Fruit fly (Drosophila melanogaster) whole organism, embryonic: ENCODE data around the gene CG1092.

Experiments used
- Ada2b ChIP-seq: fragments of 200-800 bp; sonication (Bioruptor generic); IDR thresholded peaks from 2 replicates; pipeline ENCODE4 v1.3.6; 2022; ENCODE audit warnings: missing biosample characterization, missing genetic modification characterization
- BEAF-32 ChIP-seq: fragments of 200-800 bp; sonication (Bioruptor generic); optimal IDR thresholded peaks from 3 replicates; lab custom pipeline; 2017; ENCODE audit warnings: missing biosample characterization, missing genetic modification characterization, mild to moderate bottlenecking, moderate library complexity, missing genetic modification reagents
- CG11398 ChIP-seq: fragments of 200-800 bp; sonication (Bioruptor generic); optimal IDR thresholded peaks from 2 replicates; lab custom pipeline; 2016; ENCODE audit warnings: missing biosample characterization, missing genetic modification characterization
- CG11695 ChIP-seq: fragments of 200-800 bp; sonication (Bioruptor generic); IDR thresholded peaks from 3 replicates; pipeline ENCODE4 v1.3.6; 2022; ENCODE audit warnings: missing biosample characterization, missing genetic modification characterization
- CG14710 ChIP-seq: fragments of 200-800 bp; sonication (Bioruptor generic); optimal IDR thresholded peaks from 3 replicates; lab custom pipeline; 2019; ENCODE audit warnings: missing biosample characterization, mild to moderate bottlenecking, missing genetic modification characterization, moderate library complexity
- CG14860 ChIP-seq: fragments of 200-800 bp; sonication (Bioruptor generic); IDR thresholded peaks from 3 replicates; pipeline ENCODE4 v1.3.6; 2022; ENCODE audit warnings: missing biosample characterization, missing genetic modification characterization; ENCODE audit not compliant: partially characterized antibody
- CG15269 ChIP-seq: fragments of 200-800 bp; sonication (Bioruptor generic); optimal IDR thresholded peaks from 2 replicates; lab custom pipeline; 2018; ENCODE audit warnings: missing biosample characterization, mild to moderate bottlenecking, missing genetic modification characterization, moderate library complexity
- CG15479 ChIP-seq: fragments of 200-800 bp; sonication (Bioruptor generic); optimal IDR thresholded peaks from 3 replicates; lab custom pipeline; 2019; ENCODE audit warnings: missing biosample characterization, mild to moderate bottlenecking, missing genetic modification characterization, moderate library complexity
- CG15696 ChIP-seq: fragments of 200-800 bp; sonication (Bioruptor generic); optimal IDR thresholded peaks from 2 replicates; lab custom pipeline; 2019; ENCODE audit warnings: missing biosample characterization, mild to moderate bottlenecking, missing genetic modification characterization, moderate library complexity
- CG17361 ChIP-seq: fragments of 200-800 bp; sonication (Bioruptor generic); IDR thresholded peaks from 3 replicates; pipeline ENCODE4 v1.3.6; 2022; ENCODE audit warnings: missing biosample characterization, missing genetic modification characterization
- CG17385 ChIP-seq: fragments of 200-800 bp; sonication (Bioruptor generic); optimal IDR thresholded peaks from 3 replicates; lab custom pipeline; 2018; ENCODE audit warnings: missing biosample characterization, mild to moderate bottlenecking, missing genetic modification characterization
- CG18619 ChIP-seq: fragments of 200-800 bp; sonication (Bioruptor generic); optimal IDR thresholded peaks from 3 replicates; lab custom pipeline; 2017; ENCODE audit warnings: missing biosample characterization, mild to moderate bottlenecking, missing genetic modification characterization
- CG30403 ChIP-seq: fragments of 200-800 bp; sonication (Bioruptor generic); optimal IDR thresholded peaks from 3 replicates; lab custom pipeline; 2016; ENCODE audit warnings: missing biosample characterization, missing genetic modification characterization
- CG30431 ChIP-seq: fragments of 200-800 bp; sonication (Bioruptor generic); optimal IDR thresholded peaks from 2 replicates; lab custom pipeline; 2017; ENCODE audit warnings: missing biosample characterization, missing genetic modification characterization
- CG4820 ChIP-seq: fragments of 200-800 bp; sonication (Bioruptor generic); optimal IDR thresholded peaks from 3 replicates; lab custom pipeline; 2016; ENCODE audit warnings: missing biosample characterization, missing genetic modification characterization
- CG6175 ChIP-seq: fragments of 200-800 bp; sonication (Bioruptor generic); IDR thresholded peaks from 3 replicates; pipeline ENCODE4 v1.3.6; 2022; ENCODE audit warnings: missing biosample characterization, missing genetic modification characterization
- CG7987 ChIP-seq: fragments of 200-800 bp; sonication (Bioruptor generic); optimal IDR thresholded peaks from 2 replicates; lab custom pipeline; 2018; ENCODE audit warnings: missing biosample characterization, mild to moderate bottlenecking, missing genetic modification characterization, moderate library complexity
- CG8290 ChIP-seq, 3 experiments: fragments of 200-800 bp; sonication (Bioruptor generic); optimal IDR thresholded peaks; 2 replicates each; lab custom pipeline; 2016 to 2019; ENCODE audit warnings: missing biosample characterization in 3 of 3, missing genetic modification characterization in 3 of 3, mild to moderate bottlenecking in 2 of 3, moderate library complexity in 1 of 3
- CG9437 ChIP-seq: fragments of 200-800 bp; sonication (Bioruptor generic); optimal IDR thresholded peaks from 2 replicates; lab custom pipeline; 2018; ENCODE audit warnings: missing biosample characterization, mild to moderate bottlenecking, missing genetic modification characterization
- CHES-1-like ChIP-seq: fragments of 200-800 bp; sonication (Bioruptor generic); optimal IDR thresholded peaks from 2 replicates; lab custom pipeline; 2016; ENCODE audit warnings: missing biosample characterization, missing genetic modification characterization
- CTCF ChIP-seq: fragments of 200-800 bp; sonication (Bioruptor generic); optimal IDR thresholded peaks from 2 replicates; lab custom pipeline; 2017; ENCODE audit warnings: missing biosample characterization, mild to moderate bottlenecking, missing genetic modification characterization, moderate library complexity
- CrebB ChIP-seq: fragments of 200-800 bp; sonication (Bioruptor generic); optimal IDR thresholded peaks from 3 replicates; lab custom pipeline; 2018; ENCODE audit warnings: missing biosample characterization, mild to moderate bottlenecking, missing genetic modification characterization
- D19A ChIP-seq: fragments of 200-800 bp; optimal IDR thresholded peaks from 3 replicates; lab custom pipeline; 2019; ENCODE audit warnings: missing biosample characterization, mild to moderate bottlenecking, missing genetic modification characterization, moderate library complexity
- Dll ChIP-seq: fragments of 200-800 bp; sonication (Bioruptor generic); IDR thresholded peaks from 4 replicates; pipeline ENCODE4 v1.3.6; 2022; ENCODE audit warnings: missing biosample characterization, missing genetic modification characterization; ENCODE audit not compliant: partially characterized antibody
- HmgD ChIP-seq: fragments of 200-800 bp; sonication (Bioruptor generic); optimal IDR thresholded peaks from 3 replicates; lab custom pipeline; 2016; ENCODE audit warnings: missing biosample characterization, missing genetic modification characterization
- Hsf ChIP-seq: fragments of 200-800 bp; sonication (Bioruptor generic); optimal IDR thresholded peaks from 3 replicates; lab custom pipeline; 2016; ENCODE audit warnings: missing biosample characterization, missing genetic modification characterization
- Kr ChIP-seq: fragments of 200-800 bp; sonication (Bioruptor generic); optimal IDR thresholded peaks from 2 replicates; lab custom pipeline; 2017; ENCODE audit warnings: missing biosample characterization, mild to moderate bottlenecking, missing genetic modification characterization
- Lim3 ChIP-seq: fragments of 200-800 bp; sonication (Bioruptor generic); IDR thresholded peaks from 2 replicates; pipeline ENCODE4 v1.3.6; 2022; ENCODE audit warnings: missing biosample characterization, missing genetic modification characterization
- Meics ChIP-seq: fragments of 200-800 bp; sonication (Bioruptor generic); optimal IDR thresholded peaks from 2 replicates; lab custom pipeline; 2017; ENCODE audit warnings: missing biosample characterization, mild to moderate bottlenecking, missing genetic modification characterization
- NC2β ChIP-seq: fragments of 200-800 bp; sonication (Bioruptor generic); optimal IDR thresholded peaks from 2 replicates; lab custom pipeline; 2016; ENCODE audit warnings: missing biosample characterization, missing genetic modification characterization
- ash1 ChIP-seq: fragments of 200-800 bp; sonication (Bioruptor generic); optimal IDR thresholded peaks from 2 replicates; lab custom pipeline; 2018; ENCODE audit warnings: missing biosample characterization, mild to moderate bottlenecking, missing genetic modification characterization
- az2 ChIP-seq: fragments of 200-800 bp; sonication (Bioruptor generic); optimal IDR thresholded peaks from 3 replicates; lab custom pipeline; 2016; ENCODE audit warnings: missing biosample characterization, missing genetic modification characterization
- esg ChIP-seq: fragments of 200-800 bp; sonication (Bioruptor generic); conservative IDR thresholded peaks from 2 replicates; pipeline ENCODE4 v1.3.6; 2022; ENCODE audit warnings: missing biosample characterization, missing genetic modification characterization
- gfzf ChIP-seq: fragments of 200-800 bp; sonication (Bioruptor generic); optimal IDR thresholded peaks from 2 replicates; lab custom pipeline; 2016; ENCODE audit warnings: missing biosample characterization, mild to moderate bottlenecking, missing genetic modification characterization, moderate library complexity
- gsb ChIP-seq: fragments of 200-800 bp; sonication (Bioruptor generic); IDR thresholded peaks from 2 replicates; pipeline ENCODE4 v1.3.6; 2022; ENCODE audit warnings: missing biosample characterization, missing genetic modification characterization
- gt ChIP-seq: fragments of 200-800 bp; sonication (Bioruptor generic); IDR thresholded peaks from 2 replicates; pipeline ENCODE4 v1.3.6; 2022; ENCODE audit warnings: missing biosample characterization, missing genetic modification characterization
- h ChIP-seq: fragments of >200 bp; optimal IDR thresholded peaks from 2 replicates; lab custom pipeline; 2017
- hb ChIP-seq: fragments of 200-800 bp; sonication (Bioruptor generic); IDR thresholded peaks from 3 replicates; pipeline ENCODE4 v1.3.6; 2022; ENCODE audit warnings: missing biosample characterization, missing genetic modification characterization; ENCODE audit not compliant: partially characterized antibody
- kay ChIP-seq: fragments of 200-800 bp; sonication (Bioruptor generic); optimal IDR thresholded peaks from 2 replicates; lab custom pipeline; 2016; ENCODE audit warnings: missing biosample characterization, missing genetic modification characterization
- ken ChIP-seq: fragments of 200-800 bp; sonication (Bioruptor generic); IDR thresholded peaks from 3 replicates; pipeline ENCODE4 v1.3.6; 2022; ENCODE audit warnings: missing biosample characterization, missing genetic modification characterization
- lola ChIP-seq, 3 experiments: fragments of >200 bp in 2 of 3; fragments of 200-800 bp in 1 of 3; sonication (Bioruptor generic) in 1 of 3; optimal IDR thresholded peaks; 2 replicates each; lab custom pipeline; 2017 to 2019; ENCODE audit warnings: missing biosample characterization in 3 of 3, missing genetic modification characterization in 3 of 3, mild to moderate bottlenecking in 1 of 3, moderate library complexity in 1 of 3
- nom ChIP-seq: fragments of 200-800 bp; sonication (Bioruptor generic); optimal IDR thresholded peaks from 2 replicates; lab custom pipeline; 2017; ENCODE audit warnings: missing biosample characterization, missing genetic modification characterization, mild to moderate bottlenecking, moderate library complexity, missing genetic modification reagents
- run ChIP-seq: fragments of 200-800 bp; sonication (Bioruptor generic); optimal IDR thresholded peaks from 3 replicates; lab custom pipeline; 2018; ENCODE audit warnings: missing biosample characterization, mild to moderate bottlenecking, missing genetic modification characterization
- seq ChIP-seq: fragments of 200-800 bp; sonication (Bioruptor generic); IDR thresholded peaks from 2 replicates; pipeline ENCODE4 v1.3.6; 2022; ENCODE audit warnings: missing biosample characterization, missing genetic modification characterization
- sob ChIP-seq: fragments of 200-800 bp; sonication (Bioruptor generic); IDR thresholded peaks from 2 replicates; pipeline ENCODE4 v1.3.6; 2022; ENCODE audit warnings: missing biosample characterization, missing genetic modification characterization
- sr ChIP-seq: fragments of 200-800 bp; sonication (Bioruptor generic); IDR thresholded peaks from 3 replicates; pipeline ENCODE4 v1.3.6; 2022; ENCODE audit warnings: missing biosample characterization, missing genetic modification characterization
- stc ChIP-seq: fragments of 200-800 bp; sonication (Bioruptor generic); IDR thresholded peaks from 2 replicates; pipeline ENCODE4 v1.3.6; 2022; ENCODE audit warnings: missing biosample characterization, missing genetic modification characterization
- vfl ChIP-seq: fragments of 200-800 bp; sonication (Bioruptor generic); optimal IDR thresholded peaks from 2 replicates; lab custom pipeline; 2016; ENCODE audit warnings: missing biosample characterization, missing genetic modification characterization
- zen2 ChIP-seq: fragments of 200-800 bp; sonication (Bioruptor generic); IDR thresholded peaks from 3 replicates; pipeline ENCODE4 v1.3.6; 2022; ENCODE audit warnings: missing biosample characterization, missing genetic modification characterization; ENCODE audit not compliant: partially characterized antibody

CG1092 gene

dm6 chr3R:4232139-4233017 is 34.2 kb upstream of the CG1092 start, which contains the start of gene CG14641 (continued):
- TF ChIP-seq vfl: no peak
- TF ChIP-seq CG11695 (GFP tag; lab: Robert Waterston, UW): no peak
- peak; percentile 56; the same call in 1 of the 3 replicates for TF ChIP-seq hb (GFP tag; lab: Robert Waterston, UW)
- no peak for TF ChIP-seq Lim3
- TF ChIP-seq CG14710 (tag; lab: Kevin White, UChicago): peak; percentile 23
- TF ChIP-seq esg (GFP tag; lab: Robert Waterston, UW): no peak
- TF ChIP-seq gt (GFP tag; lab: Robert Waterston, UW): no peak
- no peak for TF ChIP-seq seq (GFP tag; lab: Robert Waterston, UW)
- no peak for TF ChIP-seq CG18619
- TF ChIP-seq lola (GFP tag; optimal IDR thresholded peaks at IDR 0.05; lab: Kevin White, UChicago): peak in 2 of 3 experiments; percentile 26 to 97
- TF ChIP-seq CTCF: no peak
- TF ChIP-seq HmgD (GFP tag; lab: Kevin White, UChicago): no peak
- TF ChIP-seq CG15479 (GFP tag; lab: Kevin White, UChicago): no peak
- no peak for TF ChIP-seq CHES-1-like (GFP tag; lab: Kevin White, UChicago)
- no peak for TF ChIP-seq CG30431 (GFP tag; lab: Kevin White, UChicago)
- TF ChIP-seq CG6175: no peak
- TF ChIP-seq CG8290 (GFP tag; optimal IDR thresholded peaks at IDR 0.05; lab: Kevin White, UChicago): no peak
- peak in 1 of 2 experiments; percentile 42 for TF ChIP-seq CG8290 (tag; optimal IDR thresholded peaks at IDR 0.05; lab: Kevin White, UChicago)
- no peak for TF ChIP-seq Hsf (GFP tag; lab: Kevin White, UChicago)
- peak; percentile 66 for TF ChIP-seq BEAF-32 (GFP tag; lab: Kevin White, UChicago)
- TF ChIP-seq ken (GFP tag; lab: Robert Waterston, UW): no peak
- no peak for TF ChIP-seq sob (GFP tag; lab: Robert Waterston, UW)
- TF ChIP-seq az2 (GFP tag; lab: Kevin White, UChicago): no peak
- peak; percentile 19 for TF ChIP-seq CG30403 (GFP tag; lab: Kevin White, UChicago)
- no peak for TF ChIP-seq CG4820 (GFP tag; lab: Kevin White, UChicago)
- no peak for TF ChIP-seq ash1
- no peak for TF ChIP-seq NC2β (GFP tag; lab: Kevin White, UChicago)
- TF ChIP-seq Ada2b (GFP tag; lab: Robert Waterston, UW): no peak
- TF ChIP-seq gsb (GFP tag; lab: Robert Waterston, UW): no peak
- peak; percentile 30 for TF ChIP-seq gfzf (GFP tag; lab: Kevin White, UChicago)
- TF ChIP-seq run (tag; lab: Kevin White, UChicago): no peak
- TF ChIP-seq nom: peak; percentile 30
- TF ChIP-seq kay: no peak
- no peak for TF ChIP-seq h
- 0 out of 3 replicates have a peak, but pooled peaks have one; percentile 26 for TF ChIP-seq CG14860 (GFP tag; lab: Robert Waterston, UW)
- TF ChIP-seq zen2 (GFP tag; lab: Robert Waterston, UW): no peak
- TF ChIP-seq D19A (tag; lab: Kevin White, UChicago): no peak
- no peak for TF ChIP-seq sr (GFP tag; lab: Robert Waterston, UW)
- no peak for TF ChIP-seq CG7987 (GFP tag; lab: Kevin White, UChicago)
- peak; percentile 48; the same call in 3 of the 4 replicates for TF ChIP-seq Dll (GFP tag; lab: Robert Waterston, UW)
- TF ChIP-seq CG9437 (GFP tag; lab: Kevin White, UChicago): peak; percentile 28
- no peak for TF ChIP-seq CG11398 (GFP tag; lab: Kevin White, UChicago)
- no peak for TF ChIP-seq CG15269 (tag; lab: Kevin White, UChicago)
- TF ChIP-seq CrebB (tag; lab: Kevin White, UChicago): no peak
- TF ChIP-seq CG17361 (GFP tag; lab: Robert Waterston, UW): peak; percentile 62
- no peak for TF ChIP-seq stc (GFP tag; lab: Robert Waterston, UW)
- TF ChIP-seq CG17385 (GFP tag; lab: Kevin White, UChicago): no peak
- TF ChIP-seq Meics (GFP tag; lab: Kevin White, UChicago): no peak
- TF ChIP-seq Kr (GFP tag; lab: Kevin White, UChicago): no peak
- TF ChIP-seq CG15696 (tag; lab: Kevin White, UChicago): no peak
